Worm (Caenorhabditis elegans) whole organism, L4 larva: ENCODE results near the gene K03B8.6.
A peak's percentile ranks its signal among the peaks of the same experiment; 100 is the strongest.

Source experiments
- T20F7.1 ChIP-seq: fragments of 200-800 bp; sonication (Bioruptor generic); optimal IDR thresholded peaks from 2 replicates; lab custom pipeline; 2018; ENCODE audit warnings: mild to moderate bottlenecking, missing genetic modification characterization, missing compliant biosample characterization
- Y105C5A.15 ChIP-seq: fragments of 200-800 bp; sonication (Bioruptor generic); IDR thresholded peaks from 2 replicates; pipeline ENCODE4 v1.3.6; 2022; ENCODE audit warnings: missing genetic modification characterization, missing compliant biosample characterization
- ZK337.2 ChIP-seq: fragments of 200-800 bp; sonication (Bioruptor generic); IDR thresholded peaks from 2 replicates; pipeline ENCODE4 v1.3.6; 2022; ENCODE audit warnings: missing genetic modification reagents, missing genetic modification characterization, missing compliant biosample characterization
- aha-1 ChIP-seq: fragments of 150-350 bp; peaks from one replicate; lab custom pipeline; 2014; ENCODE audit warnings: missing biosample characterization, missing genetic modification characterization
- ama-1 ChIP-seq: fragments of 150-350 bp; optimal IDR thresholded peaks from 2 replicates; lab custom pipeline; 2014; ENCODE audit warnings: inconsistent platforms, mixed read lengths
- ces-1 ChIP-seq: fragments of 150-350 bp; sonication (generic microtip); optimal IDR thresholded peaks from 4 replicates; lab custom pipeline; 2014; ENCODE audit warnings: missing biosample characterization, missing genetic modification reagents, missing genetic modification characterization
- cey-2 ChIP-seq: sonication (generic microtip); optimal IDR thresholded peaks from 3 replicates; lab custom pipeline; 2017; ENCODE audit warnings: missing genetic modification characterization, mild to moderate bottlenecking, missing compliant biosample characterization, antibody characterized with exemption, borderline replicate concordance; ENCODE audit not compliant: insufficient read depth
- daf-12 ChIP-seq: fragments of 150-350 bp; optimal IDR thresholded peaks from 2 replicates; lab custom pipeline; 2014; ENCODE audit warnings: missing biosample characterization, missing genetic modification reagents, missing genetic modification characterization
- daf-8 ChIP-seq: fragments of 200-800 bp; sonication (Bioruptor generic); IDR thresholded peaks from 2 replicates; pipeline ENCODE4 v1.3.6; 2022; ENCODE audit warnings: missing genetic modification characterization, missing compliant biosample characterization
- dmd-8 ChIP-seq: fragments of 200-800 bp; sonication (Bioruptor generic); IDR thresholded peaks from 2 replicates; pipeline ENCODE4 v1.3.6; 2022; ENCODE audit warnings: missing genetic modification characterization, missing compliant biosample characterization
- egl-43 ChIP-seq: fragments of 200-800 bp; sonication (Bioruptor generic); IDR thresholded peaks from 2 replicates; pipeline ENCODE4 v1.3.6; 2022; ENCODE audit warnings: missing genetic modification reagents, missing genetic modification characterization, missing compliant biosample characterization
- fkh-10 ChIP-seq: fragments of 150-350 bp; optimal IDR thresholded peaks from 2 replicates; lab custom pipeline; 2014; ENCODE audit warnings: missing biosample characterization, missing genetic modification reagents, missing genetic modification characterization
- fos-1 ChIP-seq: fragments of 150-350 bp; optimal IDR thresholded peaks from 2 replicates; lab custom pipeline; 2014; ENCODE audit warnings: missing biosample characterization, missing genetic modification characterization
- hlh-30 ChIP-seq: sonication (generic microtip); optimal IDR thresholded peaks from 2 replicates; lab custom pipeline; 2017; ENCODE audit warnings: antibody characterized with exemption, mild to moderate bottlenecking, missing genetic modification characterization, missing compliant biosample characterization; ENCODE audit not compliant: insufficient read depth
- jun-1 ChIP-seq: fragments of 150-350 bp; optimal IDR thresholded peaks from 2 replicates; lab custom pipeline; 2014; ENCODE audit warnings: missing biosample characterization, missing genetic modification reagents, missing genetic modification characterization
- lim-7 ChIP-seq: fragments of 200-800 bp; sonication (Bioruptor generic); IDR thresholded peaks from 2 replicates; pipeline ENCODE4 v1.3.6; 2022; ENCODE audit warnings: missing genetic modification characterization, missing compliant biosample characterization
- lsy-2 ChIP-seq, 2 experiments: fragments of 150-350 bp in 1 of 2; sonication (generic microtip) in 1 of 2; optimal IDR thresholded peaks; 2 replicates each; lab custom pipeline; 2014 to 2017; ENCODE audit warnings: missing biosample characterization in 2 of 2, missing genetic modification characterization in 2 of 2
- madf-5 ChIP-seq, 2 experiments: fragments of 200-800 bp; sonication (Bioruptor generic); IDR thresholded peaks; 2 replicates each; pipeline ENCODE4 v1.3.6; 2022; ENCODE audit warnings: missing compliant biosample characterization in 2 of 2, missing genetic modification characterization in 2 of 2
- mdl-1 ChIP-seq, 2 experiments: fragments of 150-350 bp in 1 of 2; sonication (generic microtip) in 1 of 2; optimal IDR thresholded peaks; 2 replicates each; lab custom pipeline; 2014 to 2017; ENCODE audit warnings: missing biosample characterization in 2 of 2, missing genetic modification characterization in 2 of 2
- nhr-111 ChIP-seq: fragments of 200-800 bp; sonication (Bioruptor generic); optimal IDR thresholded peaks from 2 replicates; lab custom pipeline; 2018; ENCODE audit warnings: mild to moderate bottlenecking, missing genetic modification characterization, missing compliant biosample characterization
- nhr-237 ChIP-seq: sonication (generic microtip); optimal IDR thresholded peaks from 2 replicates; lab custom pipeline; 2017; ENCODE audit warnings: missing biosample characterization, missing genetic modification characterization
- nhr-42 ChIP-seq: fragments of 200-800 bp; sonication (Bioruptor generic); IDR thresholded peaks from 2 replicates; pipeline ENCODE4 v1.3.6; 2022; ENCODE audit warnings: missing genetic modification characterization, missing compliant biosample characterization
- nhr-48 ChIP-seq: sonication (generic microtip); optimal IDR thresholded peaks from 2 replicates; lab custom pipeline; 2016; ENCODE audit warnings: mild to moderate bottlenecking, missing genetic modification characterization, missing compliant biosample characterization
- pha-4 ChIP-seq, 2 experiments: fragments of 150-350 bp in 1 of 2; fragments of 200-800 bp in 1 of 2; sonication (Bioruptor generic) in 1 of 2; IDR thresholded peaks in 1 of 2; optimal IDR thresholded peaks in 1 of 2; 2 replicates each; pipeline versions ENCODE4 v1.3.6 to Lab custom; 2014 to 2022; ENCODE audit warnings: missing genetic modification characterization in 2 of 2, missing genetic modification reagents in 2 of 2, missing biosample characterization in 1 of 2, missing compliant biosample characterization in 1 of 2
- php-3 ChIP-seq: fragments of 200-800 bp; sonication (Bioruptor generic); IDR thresholded peaks from 2 replicates; pipeline ENCODE4 v1.3.6; 2022; ENCODE audit warnings: missing genetic modification reagents, missing genetic modification characterization, missing compliant biosample characterization
- set-16 ChIP-seq: fragments of 200-800 bp; sonication (Bioruptor generic); IDR thresholded peaks from 2 replicates; pipeline ENCODE4 v1.3.6; 2022; ENCODE audit warnings: missing genetic modification reagents, missing genetic modification characterization, missing compliant biosample characterization
- spr-1 ChIP-seq: sonication (generic microtip); optimal IDR thresholded peaks from 2 replicates; lab custom pipeline; 2016; ENCODE audit warnings: mild to moderate bottlenecking, missing genetic modification characterization, missing compliant biosample characterization
- tag-97 ChIP-seq: fragments of 200-800 bp; sonication (Bioruptor generic); IDR thresholded peaks from 2 replicates; pipeline ENCODE4 v1.3.6; 2022; ENCODE audit warnings: missing genetic modification characterization, missing compliant biosample characterization
- tra-1 ChIP-seq: fragments of 200-800 bp; sonication (Bioruptor generic); IDR thresholded peaks from 2 replicates; pipeline ENCODE4 v1.3.6; 2022; ENCODE audit warnings: missing genetic modification reagents, missing genetic modification characterization, missing compliant biosample characterization
- unc-130 ChIP-seq: sonication (generic microtip); optimal IDR thresholded peaks from 2 replicates; lab custom pipeline; 2016; ENCODE audit warnings: missing genetic modification reagents, missing genetic modification characterization, missing compliant biosample characterization
- unc-62 ChIP-seq, 3 experiments: fragments of 150-350 bp in 1 of 3; sonication (generic microtip); optimal IDR thresholded peaks in 2 of 3; peaks in 1 of 3; 1 replicate in 1 of 3; 2 replicates in 2 of 3; lab custom pipeline; 2014 to 2017; ENCODE audit warnings: missing biosample characterization in 3 of 3, missing genetic modification characterization in 3 of 3, missing genetic modification reagents in 3 of 3, missing genotype in 1 of 3
- zag-1 ChIP-seq: fragments of 150-350 bp; optimal IDR thresholded peaks from 2 replicates; lab custom pipeline; 2014; ENCODE audit warnings: missing biosample characterization, missing genetic modification characterization
- zfp-3 ChIP-seq: fragments of 200-800 bp; sonication (Bioruptor generic); conservative IDR thresholded peaks from 2 replicates; pipeline ENCODE4 v1.3.6; 2022; ENCODE audit warnings: missing genetic modification reagents, missing genetic modification characterization, missing compliant biosample characterization
- ztf-11 ChIP-seq: fragments of 150-350 bp; optimal IDR thresholded peaks from 2 replicates; lab custom pipeline; 2014; ENCODE audit warnings: missing biosample characterization, missing genetic modification characterization

Gene K03B8.6

ce11 chrV:11412125-11412524, 4.7 kb downstream of the K03B8.6 start (continued):
- TF ChIP-seq T20F7.1 = peak; percentile 17
- no peak; the same call in 1 of the 2 replicates for TF ChIP-seq egl-43 (GFP tag; lab: Robert Waterston, UW)
- TF ChIP-seq lsy-2 (tag; optimal IDR thresholded peaks at IDR 0.05; lab: Kevin White, UChicago) = no peak

ce11 chrV:11415059-11415458, 7.7 kb downstream of the K03B8.6 start, which contains the start of gene deg-3:
TSS of gene deg-3 (minus strand) at chrV:11415159.
- TF ChIP-seq nhr-111 (GFP tag; lab: Kevin White, UChicago) (no peak), dmd-8 (no peak)

DNA sequence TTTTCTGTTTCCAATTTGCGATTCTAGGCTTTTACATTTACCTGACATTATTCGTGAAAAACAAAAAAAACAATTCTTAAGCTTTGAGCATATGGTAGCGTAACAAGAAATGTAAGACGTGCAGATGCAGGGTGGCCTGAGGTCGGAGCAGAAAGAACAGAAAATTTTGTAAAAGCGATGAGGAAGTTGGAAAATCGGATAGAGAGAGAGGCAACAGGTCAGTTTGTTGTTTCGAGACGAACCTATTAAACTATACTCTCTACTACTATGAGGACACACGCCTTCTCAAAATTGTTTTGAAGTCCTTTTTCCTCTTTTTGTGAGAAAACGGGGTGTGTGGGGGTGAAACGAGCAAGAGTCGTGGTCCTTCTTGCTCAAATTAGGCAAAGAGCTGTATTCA, 14.2 kb downstream of the K03B8.6 start, which contains the start of gene des-2:
Gene des-2, minus strand, starts transcription at position 101 of the 400 bp plus-strand sequence.
- TF ChIP-seq daf-12 (tag; lab: Kevin White, UChicago) (no peak), unc-130 (GFP tag; lab: Kevin White, UChicago) (no peak), nhr-42 (GFP tag; lab: Robert Waterston, UW) (no peak), hlh-30 (tag; lab: Kevin White, UChicago) (no peak), madf-5 (GFP tag; IDR thresholded peaks at IDR 0.05; lab: Robert Waterston, UW) (no peak), fos-1 (tag; lab: Kevin White, UChicago) (no peak), lsy-2 (tag; optimal IDR thresholded peaks at IDR 0.05; lab: Kevin White, UChicago) (no peak), cey-2 (tag; lab: Kevin White, UChicago) (no peak)

DNA sequence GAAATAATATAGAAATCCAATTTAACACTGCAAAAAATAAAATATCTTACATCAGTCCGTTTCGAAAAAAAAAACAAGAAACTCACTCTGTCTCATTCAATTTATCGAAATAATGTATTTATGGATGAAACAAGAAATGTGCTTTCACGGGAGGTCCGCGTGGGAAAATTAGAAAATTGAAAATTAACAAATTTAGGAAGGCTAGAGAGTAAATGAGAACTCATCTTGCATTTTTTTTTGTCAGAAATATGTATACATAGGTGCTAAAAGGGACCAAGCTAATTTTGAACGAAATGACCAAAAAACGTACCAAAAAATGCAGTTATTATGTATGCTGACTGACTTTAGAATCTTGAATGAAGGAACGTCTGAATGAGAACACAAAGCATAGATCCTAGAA, 17.2 kb downstream of the K03B8.6 start, which contains the start of gene T26H10.2:
Gene T26H10.2, minus strand, starts transcription at position 101 of the 400 bp plus-strand sequence.
- TF ChIP-seq T20F7.1 (no peak), zag-1 (tag; lab: Kevin White, UChicago) (no peak), unc-62 (GFP tag; optimal IDR thresholded peaks at IDR 0.05 in 1 of 2; lab: Kevin White, UChicago) (no peak), unc-62 (tag; optimal IDR thresholded peaks at IDR 0.05; lab: Kevin White, UChicago) (no peak), daf-8 (no peak), egl-43 (GFP tag; lab: Robert Waterston, UW) (no peak), mdl-1 (tag; optimal IDR thresholded peaks at IDR 0.05; lab: Kevin White, UChicago) (no peak)
- TF ChIP-seq, all 104 proteins: peak for 0

DNA sequence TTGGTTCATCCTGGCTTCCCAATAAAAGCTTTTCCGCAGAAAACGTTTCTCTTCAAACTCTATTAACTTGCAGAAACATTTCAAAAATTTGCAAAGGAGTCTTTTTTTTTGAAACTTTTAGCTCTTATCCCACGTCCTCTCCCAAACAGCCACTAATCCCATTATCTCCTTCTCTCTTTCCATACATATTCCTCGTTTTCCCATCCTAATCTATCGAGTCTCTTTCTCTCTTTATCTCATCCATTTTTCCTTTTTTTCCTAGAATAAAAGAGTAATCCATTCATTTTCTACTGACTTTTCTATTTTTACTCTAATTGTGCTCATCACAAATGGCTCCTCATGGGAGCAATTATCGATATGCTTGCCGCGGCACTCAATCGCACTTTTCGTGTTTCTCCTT, 21.3 kb downstream of the K03B8.6 start:
- peak; percentile 71 for TF ChIP-seq ces-1 (GFP tag; lab: Kevin White, UChicago)
- no peak for TF ChIP-seq zfp-3 (GFP tag; lab: Robert Waterston, UW)
- TF ChIP-seq, all 104 proteins: peak for 1

DNA sequence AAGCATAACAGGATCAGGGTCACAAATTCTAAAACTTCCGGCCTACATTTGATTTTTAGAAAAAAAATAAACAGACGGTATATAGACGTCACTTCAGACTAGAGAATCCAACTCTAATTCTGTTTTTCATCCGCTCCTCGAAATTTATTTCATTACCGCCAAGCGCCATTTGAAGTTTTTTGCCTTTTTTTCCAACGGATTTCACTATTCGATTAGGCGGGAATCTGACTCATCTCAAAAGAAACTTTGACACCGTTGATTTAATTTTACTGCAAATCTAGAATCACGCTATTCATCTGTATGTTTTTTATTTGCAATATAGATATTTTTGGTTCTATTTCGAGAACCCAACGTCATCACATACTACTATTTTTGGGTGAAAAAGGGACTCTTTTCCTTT, 23.4 kb downstream of the K03B8.6 start:
- TF ChIP-seq set-16 (GFP tag; lab: Robert Waterston, UW) (no peak), fkh-10 (GFP tag; lab: Kevin White, UChicago) (peak; percentile 17)

- TF ChIP-seq php-3 (GFP tag; lab: Robert Waterston, UW) (no peak), unc-62 (GFP tag; optimal IDR thresholded peaks at IDR 0.05 in 1 of 2; lab: Kevin White, UChicago) (peak in 1 of 2 experiments; percentile 91), unc-62 (tag; optimal IDR thresholded peaks at IDR 0.05; lab: Kevin White, UChicago) (no peak)
These were observed 27.9 kb downstream of the K03B8.6 start for ce11 chrV:11435242-11435641.

DNA sequence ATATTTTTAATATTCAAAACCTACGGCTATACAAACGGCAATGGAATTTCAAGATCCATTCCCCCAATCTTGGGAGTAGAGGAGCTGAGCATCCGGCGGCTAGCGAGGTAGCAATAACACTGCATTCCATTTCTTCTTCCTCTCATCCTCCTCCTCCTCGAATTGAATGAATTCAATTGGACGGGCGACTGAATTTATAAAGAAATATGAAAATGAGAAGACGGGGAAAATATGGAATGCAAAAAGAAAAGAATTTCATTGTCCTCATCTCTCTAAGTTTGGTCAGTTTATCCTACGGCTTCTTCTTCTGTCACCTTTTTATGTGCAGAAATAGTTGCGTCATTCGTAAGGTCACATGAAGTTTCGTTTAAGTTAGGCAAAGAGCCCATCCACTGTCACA, 29.0 kb downstream of the K03B8.6 start:
- TF ChIP-seq tra-1 (no peak), aha-1 (tag; lab: Kevin White, UChicago) (peak; percentile 80)

DNA sequence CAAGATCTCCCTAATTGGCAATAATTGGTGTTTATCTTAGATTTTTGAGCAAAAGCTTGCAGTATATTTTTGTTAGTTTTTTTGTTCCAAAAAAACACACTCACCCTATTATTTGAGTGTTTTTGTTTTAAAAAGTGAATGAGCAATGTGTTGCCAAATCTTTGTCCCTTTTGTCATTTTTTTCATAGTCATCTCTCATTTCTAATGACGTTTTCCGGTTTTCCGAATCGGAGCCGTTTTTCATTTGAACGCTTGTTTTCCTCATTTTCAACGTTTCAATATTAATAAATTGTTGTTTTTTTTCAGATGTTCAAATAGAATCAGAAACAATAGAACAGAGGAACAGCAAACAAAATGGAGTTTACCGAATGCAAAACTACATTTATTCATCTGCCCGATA, 31.1 kb downstream of the K03B8.6 start, which contains the start of gene dmsr-1:
Gene dmsr-1, plus strand, starts transcription at position 301 of the 400 bp plus-strand sequence.
- TF ChIP-seq spr-1 (no peak), pha-4 (GFP tag; IDR thresholded peaks at IDR 0.05; lab: Robert Waterston, UW) (no peak), pha-4 (tag; optimal IDR thresholded peaks at IDR 0.05; lab: Kevin White, UChicago) (no peak), ztf-11 (tag; lab: Kevin White, UChicago) (no peak), jun-1 (tag; lab: Kevin White, UChicago) (no peak), php-3 (GFP tag; lab: Robert Waterston, UW) (no peak), egl-43 (GFP tag; lab: Robert Waterston, UW) (no peak), ZK337.2 (GFP tag; lab: Robert Waterston, UW) (no peak), nhr-237 (tag; lab: Kevin White, UChicago) (no peak), nhr-42 (GFP tag; lab: Robert Waterston, UW) (no peak), lim-7 (no peak), nhr-48 (no peak), tag-97 (no peak), ama-1 (no peak), daf-8 (no peak), Y105C5A.15 (GFP tag; lab: Robert Waterston, UW) (no peak)
